Comparison of ENCODE assay signal across 2 worm cellular contexts in the genomic region with DNA sequence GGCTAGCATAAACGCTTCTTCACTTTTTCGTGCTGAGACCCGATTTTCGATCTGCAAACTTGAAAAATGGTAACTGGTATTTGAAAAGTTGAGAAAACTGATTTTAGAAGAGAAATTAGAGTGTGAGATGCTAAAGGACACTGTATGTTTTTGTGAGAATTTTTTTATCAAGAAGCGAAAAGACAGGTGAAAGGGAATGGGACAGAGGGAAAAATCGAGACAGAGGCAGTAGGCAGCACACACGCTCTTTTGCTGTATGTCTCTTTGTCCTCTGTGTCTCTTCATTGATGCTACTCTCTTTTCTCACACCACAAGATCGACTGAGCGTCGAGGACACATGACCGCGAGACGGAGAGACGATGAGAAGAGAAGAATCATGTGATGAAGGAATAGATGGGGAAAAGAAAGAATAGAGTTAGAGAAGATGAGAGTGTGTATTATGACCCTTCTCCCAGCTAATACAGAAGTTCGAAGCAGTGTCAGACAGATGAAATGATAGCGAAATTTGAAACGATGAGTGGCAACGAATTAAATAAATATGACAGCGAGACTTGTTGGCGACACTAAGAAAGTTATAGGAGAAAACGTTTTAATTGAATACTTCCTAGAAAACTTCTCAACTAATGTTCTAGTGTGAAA.
TF ChIP-seq lines count a peak whose summit lies in the region.

Gene lgg-2 (minus strand): TSS at position 51 of the 639 bp plus-strand sequence.

TF ChIP-seq in whole organism, L4 larva, 104 proteins besides CTCF, POLR2A, EP300 and RAD21 (continued from another document):
- TF ChIP-seq arid-1 (GFP tag; conservative IDR thresholded peaks at IDR 0.05; lab: Robert Waterston, UW), result peak; percentile 69; the same call in 1 of the 2 replicates
- TF ChIP-seq nhr-102 (tag; optimal IDR thresholded peaks at IDR 0.05; lab: Kevin White, UChicago), result peak; percentile 92
- peak; percentile 39 for TF ChIP-seq zfp-2 (tag; optimal IDR thresholded peaks at IDR 0.05; lab: Kevin White, UChicago)
- TF ChIP-seq F44E2.7 (GFP tag; IDR thresholded peaks at IDR 0.05; lab: Robert Waterston, UW), result no peak
- no peak for TF ChIP-seq lir-3 (tag; optimal IDR thresholded peaks at IDR 0.05; lab: Kevin White, UChicago)
- TF ChIP-seq mdt-29 (GFP tag; IDR thresholded peaks at IDR 0.05; lab: Robert Waterston, UW), result peak; percentile 93
- 0 out of 2 replicates have a peak, but pooled peaks have one; percentile 31 for TF ChIP-seq mxl-2 (GFP tag; conservative IDR thresholded peaks at IDR 0.05; lab: Robert Waterston, UW)
- peak; percentile 73 for TF ChIP-seq lin-38 (GFP tag; IDR thresholded peaks at IDR 0.05; lab: Robert Waterston, UW)
- TF ChIP-seq dmd-8 (GFP tag; IDR thresholded peaks at IDR 0.05; lab: Robert Waterston, UW), result no peak
- peak; percentile 87 for TF ChIP-seq T26A8.4 (GFP tag; IDR thresholded peaks at IDR 0.05; lab: Robert Waterston, UW)
- TF ChIP-seq unc-130 (GFP tag; optimal IDR thresholded peaks at IDR 0.05; lab: Kevin White, UChicago), result no peak
- no peak for TF ChIP-seq D1046.2 (GFP tag; IDR thresholded peaks at IDR 0.05; lab: Robert Waterston, UW)
- TF ChIP-seq zfp-3 (GFP tag; conservative IDR thresholded peaks at IDR 0.05; lab: Robert Waterston, UW), result peak; percentile 89
- TF ChIP-seq daf-8 (GFP tag; IDR thresholded peaks at IDR 0.05; lab: Robert Waterston, UW), result no peak
- peak; percentile 80 for TF ChIP-seq nhr-10 (tag; optimal IDR thresholded peaks at IDR 0.05; lab: Kevin White, UChicago)
- TF ChIP-seq duxl-1 (tag; optimal IDR thresholded peaks at IDR 0.05; lab: Kevin White, UChicago; ENCODE audit: poor library complexity), result peak; percentile 69
- TF ChIP-seq ceh-44 (GFP tag; IDR thresholded peaks at IDR 0.05; lab: Robert Waterston, UW), result no peak
- no peak for TF ChIP-seq Y75B8A.6 (GFP tag; IDR thresholded peaks at IDR 0.05; lab: Robert Waterston, UW)
- peak; percentile 75 for TF ChIP-seq gei-8 (GFP tag; optimal IDR thresholded peaks at IDR 0.05; lab: Kevin White, UChicago)
- peak; percentile 100 for TF ChIP-seq aha-1 (tag; lab: Kevin White, UChicago)
- TF ChIP-seq lin-15B (tag; optimal IDR thresholded peaks at IDR 0.05; lab: Kevin White, UChicago), result no peak
- TF ChIP-seq unc-62 (GFP tag; optimal IDR thresholded peaks at IDR 0.05 in 1 of 2; lab: Kevin White, UChicago), result peak in 1 of 2 experiments; percentile 99
- peak; percentile 67 for TF ChIP-seq unc-62 (tag; optimal IDR thresholded peaks at IDR 0.05; lab: Kevin White, UChicago)
- peak; percentile 97 for TF ChIP-seq mep-1 (tag; optimal IDR thresholded peaks at IDR 0.05; lab: Kevin White, UChicago)
- TF ChIP-seq mxl-3 (GFP tag; optimal IDR thresholded peaks at IDR 0.05; lab: Kevin White, UChicago), result peak; percentile 84
- peak; percentile 89 for TF ChIP-seq lin-13 (GFP tag; optimal IDR thresholded peaks at IDR 0.05; lab: Kevin White, UChicago)
- no peak for TF ChIP-seq fos-1 (tag; optimal IDR thresholded peaks at IDR 0.05; lab: Kevin White, UChicago)
- TF ChIP-seq zip-2 (tag; optimal IDR thresholded peaks at IDR 0.05; lab: Kevin White, UChicago), result no peak
- peak; percentile 98 for TF ChIP-seq nhr-48 (tag; optimal IDR thresholded peaks at IDR 0.05; lab: Kevin White, UChicago)
- TF ChIP-seq spr-3 (GFP tag; optimal IDR thresholded peaks at IDR 0.05; lab: Kevin White, UChicago), result no peak
- no peak for TF ChIP-seq nhr-111 (GFP tag; optimal IDR thresholded peaks at IDR 0.05; lab: Kevin White, UChicago)
- TF ChIP-seq ZK546.5 (tag; optimal IDR thresholded peaks at IDR 0.05; lab: Kevin White, UChicago), result no peak
- no peak for TF ChIP-seq ces-1 (GFP tag; optimal IDR thresholded peaks at IDR 0.05; lab: Kevin White, UChicago)
- TF ChIP-seq cey-2 (tag; optimal IDR thresholded peaks at IDR 0.05; lab: Kevin White, UChicago; ENCODE audit: borderline replicate concordance, insufficient read depth), result peak; percentile 63
- TF ChIP-seq F26F4.8 (GFP tag; conservative IDR thresholded peaks at IDR 0.05; lab: Robert Waterston, UW), result no peak
- peak; percentile 89 for TF ChIP-seq saeg-2 (GFP tag; IDR thresholded peaks at IDR 0.05; lab: Robert Waterston, UW)
- TF ChIP-seq spr-1 (tag; optimal IDR thresholded peaks at IDR 0.05; lab: Kevin White, UChicago), result peak; percentile 82
- peak; percentile 91 for TF ChIP-seq jun-1 (tag; optimal IDR thresholded peaks at IDR 0.05; lab: Kevin White, UChicago)
- TF ChIP-seq vab-7 (GFP tag; IDR thresholded peaks at IDR 0.05; lab: Robert Waterston, UW), result no peak
- TF ChIP-seq unc-39 (tag; optimal IDR thresholded peaks at IDR 0.05; lab: Kevin White, UChicago), result no peak
- peak; percentile 65; the same call in 1 of the 2 replicates for TF ChIP-seq egl-43 (GFP tag; IDR thresholded peaks at IDR 0.05; lab: Robert Waterston, UW)
- peak; percentile 92 for TF ChIP-seq tra-1 (GFP tag; IDR thresholded peaks at IDR 0.05; lab: Robert Waterston, UW)
- TF ChIP-seq hif-1 (tag; optimal IDR thresholded peaks at IDR 0.05; lab: Kevin White, UChicago), result peak; percentile 24 to 77
- peak; percentile 100 for TF ChIP-seq hlh-30 (tag; optimal IDR thresholded peaks at IDR 0.05; lab: Kevin White, UChicago; ENCODE audit: insufficient read depth)
- peak; percentile 74 for TF ChIP-seq pqm-1 (tag; optimal IDR thresholded peaks at IDR 0.05; lab: Kevin White, UChicago)
- TF ChIP-seq mes-2 (tag; optimal IDR thresholded peaks at IDR 0.05; lab: Kevin White, UChicago; ENCODE audit: poor library complexity, severe bottlenecking), result peak; percentile 86
- TF ChIP-seq dpl-1 (GFP tag; optimal IDR thresholded peaks at IDR 0.05; lab: Kevin White, UChicago), result peak; percentile 66
- TF ChIP-seq daf-19 (GFP tag; conservative IDR thresholded peaks at IDR 0.05; lab: Robert Waterston, UW), result no peak
- no peak for TF ChIP-seq Y48G9A.11 (GFP tag; IDR thresholded peaks at IDR 0.05; lab: Robert Waterston, UW)
- TF ChIP-seq nhr-28 (tag; optimal IDR thresholded peaks at IDR 0.05; lab: Kevin White, UChicago), result peak; percentile 96
- TF ChIP-seq F37D6.2 (tag; optimal IDR thresholded peaks at IDR 0.05; lab: Kevin White, UChicago), result peak; percentile 80
- TF ChIP-seq lin-29 (GFP tag; IDR thresholded peaks at IDR 0.05; lab: Robert Waterston, UW), result peak; percentile 54; the same call in 1 of the 2 replicates
- peak; percentile 87 for TF ChIP-seq hmg-1.1 (GFP tag; IDR thresholded peaks at IDR 0.05; lab: Robert Waterston, UW)

TF ChIP-seq in whole organism, late embryonic, 69 proteins besides CTCF, POLR2A, EP300 and RAD21 (continued from another document):
- TF ChIP-seq C08G9.2 (tag; optimal IDR thresholded peaks at IDR 0.05; lab: Kevin White, UChicago) (peak; percentile 34), lin-11 (tag; optimal IDR thresholded peaks at IDR 0.05; lab: Kevin White, UChicago) (no peak), fkh-10 (GFP tag; optimal IDR thresholded peaks at IDR 0.05; lab: Kevin White, UChicago) (no peak), ceh-48 (tag; optimal IDR thresholded peaks at IDR 0.05; lab: Kevin White, UChicago) (no peak), Y22D7AL.16 (tag; optimal IDR thresholded peaks at IDR 0.05; lab: Kevin White, UChicago) (no peak), K02D7.2 (tag; optimal IDR thresholded peaks at IDR 0.05; lab: Kevin White, UChicago) (no peak), tbx-7 (tag; optimal IDR thresholded peaks at IDR 0.05; lab: Kevin White, UChicago) (no peak), ceh-24 (tag; optimal IDR thresholded peaks at IDR 0.05; lab: Kevin White, UChicago) (no peak), K09A11.1 (tag; optimal IDR thresholded peaks at IDR 0.05; lab: Kevin White, UChicago; ENCODE audit: insufficient read depth) (no peak)
